Fruit fly (Drosophila melanogaster): ENCODE data around the gene plh.

Gene plh

dm6 chr3R:4962689-4963088, 48.1 kb downstream of the plh start (continued):
- no peak for TF ChIP-seq CG10147 (GFP tag; optimal IDR thresholded peaks at IDR 0.05)
- no peak for TF ChIP-seq B-H1 (GFP tag; IDR thresholded peaks at IDR 0.05)
- 0 out of 3 replicates have a peak, but pooled peaks have one; percentile 12 for TF ChIP-seq CG11456 (GFP tag; IDR thresholded peaks at IDR 0.05)
- no peak for TF ChIP-seq en (GFP tag; optimal IDR thresholded peaks at IDR 0.05)
- no peak for TF ChIP-seq sc (optimal IDR thresholded peaks at IDR 0.05)
- TF ChIP-seq sc (GFP tag; optimal IDR thresholded peaks at IDR 0.05) = no peak
- no peak for TF ChIP-seq CG3726 (GFP tag; IDR thresholded peaks at IDR 0.05)
- no peak for TF ChIP-seq CG10431 (GFP tag; optimal IDR thresholded peaks at IDR 0.05)
- no peak for TF ChIP-seq CG2875 (GFP tag; optimal IDR thresholded peaks at IDR 0.05)
- TF ChIP-seq stwl (tag; optimal IDR thresholded peaks at IDR 0.05) = peak; percentile 47
- no peak for TF ChIP-seq psq (GFP tag; optimal IDR thresholded peaks at IDR 0.05)
- no peak for TF ChIP-seq CG6765 (GFP tag; optimal IDR thresholded peaks at IDR 0.05)
- TF ChIP-seq luna (GFP tag; optimal IDR thresholded peaks at IDR 0.05) = no peak
- peak; percentile 57; the same call in 1 of the 2 replicates for TF ChIP-seq vvl (GFP tag; IDR thresholded peaks at IDR 0.05)
- no peak for TF ChIP-seq schlank (tag; optimal IDR thresholded peaks at IDR 0.05)
- no peak for TF ChIP-seq unc-4 (GFP tag; IDR thresholded peaks at IDR 0.05; ENCODE audit: partially characterized antibody)
- no peak for TF ChIP-seq Mrtf (GFP tag; IDR thresholded peaks at IDR 0.05)
- no peak for TF ChIP-seq odd (GFP tag; optimal IDR thresholded peaks at IDR 0.05)
- peak; percentile 18 for TF ChIP-seq CG11504 (tag; optimal IDR thresholded peaks at IDR 0.05)
- no peak for TF ChIP-seq salm (tag; optimal IDR thresholded peaks at IDR 0.05)
- TF ChIP-seq CG11560 (tag; IDR thresholded peaks at IDR 0.05) = no peak
- no peak for TF ChIP-seq cwo (GFP tag; optimal IDR thresholded peaks at IDR 0.05)
- no peak for TF ChIP-seq CG5953 (GFP tag; IDR thresholded peaks at IDR 0.05)
- TF ChIP-seq CG2712 (tag; optimal IDR thresholded peaks at IDR 0.05) = no peak
- peak; percentile 83 for TF ChIP-seq CTCF (GFP tag; optimal IDR thresholded peaks at IDR 0.05)
- TF ChIP-seq Hey (tag; optimal IDR thresholded peaks at IDR 0.05) = no peak
- TF ChIP-seq nom (GFP tag; optimal IDR thresholded peaks at IDR 0.05) = no peak
- no peak for TF ChIP-seq CG4854 (GFP tag; optimal IDR thresholded peaks at IDR 0.05)
- no peak for TF ChIP-seq nau (GFP tag; optimal IDR thresholded peaks at IDR 0.05)
- TF ChIP-seq CG15601 (tag; optimal IDR thresholded peaks at IDR 0.05) = no peak
- TF ChIP-seq row (GFP tag; IDR thresholded peaks at IDR 0.05) = no peak
- TF ChIP-seq CG13624 (GFP tag; optimal IDR thresholded peaks at IDR 0.05) = no peak
- no peak for TF ChIP-seq CG1832 (GFP tag; optimal IDR thresholded peaks at IDR 0.05)
- TF ChIP-seq Poxn (GFP tag; IDR thresholded peaks at IDR 0.05) = no peak
- no peak for TF ChIP-seq peb (GFP tag; IDR thresholded peaks at IDR 0.05)
- no peak for TF ChIP-seq fd3F (GFP tag; optimal IDR thresholded peaks at IDR 0.05)
- TF ChIP-seq ATbp (GFP tag; optimal IDR thresholded peaks at IDR 0.05) = no peak
- peak; percentile 3 for TF ChIP-seq CG1233 (GFP tag; optimal IDR thresholded peaks at IDR 0.05)
- no peak for TF ChIP-seq CG12769 (tag; optimal IDR thresholded peaks at IDR 0.05)
- no peak for TF ChIP-seq NC2β (GFP tag; optimal IDR thresholded peaks at IDR 0.05)
- no peak for TF ChIP-seq ro (GFP tag; IDR thresholded peaks at IDR 0.05)
- peak; percentile 3 for TF ChIP-seq her (GFP tag; optimal IDR thresholded peaks at IDR 0.05)
- 0 out of 2 replicates have a peak, but pooled peaks have one; percentile 6 for TF ChIP-seq sisA (GFP tag; IDR thresholded peaks at IDR 0.05)
- peak; percentile 47 for TF ChIP-seq pnt (GFP tag; optimal IDR thresholded peaks at IDR 0.05)
- TF ChIP-seq CG12219 (GFP tag; optimal IDR thresholded peaks at IDR 0.05) = no peak
- TF ChIP-seq Hmr (GFP tag; optimal IDR thresholded peaks at IDR 0.05) = peak; percentile 40
- TF ChIP-seq CG10959 (GFP tag; IDR thresholded peaks at IDR 0.05) = no peak
- TF ChIP-seq Optix (GFP tag; IDR thresholded peaks at IDR 0.05) = no peak
- no peak for TF ChIP-seq twi (tag; optimal IDR thresholded peaks at IDR 0.05)
- no peak for TF ChIP-seq fd64A (GFP tag; optimal IDR thresholded peaks at IDR 0.05)
- TF ChIP-seq CG6689 (GFP tag; IDR thresholded peaks at IDR 0.05) = no peak
- TF ChIP-seq lov (optimal IDR thresholded peaks at IDR 0.05) = no peak
- no peak for TF ChIP-seq lov (GFP tag; IDR thresholded peaks at IDR 0.05)
